Worm (Caenorhabditis elegans): ENCODE measurements around the gene atad-3.

ce11 chrII:10200759-10201158 is 48.0 kb upstream of the atad-3 start, which contains the start of gene arv-1:
- TF ChIP-seq ceh-9 (tag; optimal IDR thresholded peaks at IDR 0.05) (no peak), pha-4 (tag; optimal IDR thresholded peaks at IDR 0.05) (no peak), hlh-30 (tag; optimal IDR thresholded peaks at IDR 0.05; ENCODE audit: insufficient read depth) (no peak)
